Fruit fly (Drosophila melanogaster): ENCODE results near the gene Unc-76.

dm6 chrX:2138342-2138416 is 57.8 kb downstream of the Unc-76 start, which contains the start of gene ph-p:
- TF ChIP-seq psq (optimal IDR thresholded peaks at IDR 0.05) (no peak), ttk (optimal IDR thresholded peaks at IDR 0.05) (no peak), h (optimal IDR thresholded peaks at IDR 0.05) (no peak), Myc (optimal IDR thresholded peaks at IDR 0.05) (no peak), insv (optimal IDR thresholded peaks at IDR 0.05) (no peak), Sin3A (optimal IDR thresholded peaks at IDR 0.05) (no peak)
